Worm (Caenorhabditis elegans): ENCODE results near the gene F57C12.2.

The F57C12.2 gene

DNA sequence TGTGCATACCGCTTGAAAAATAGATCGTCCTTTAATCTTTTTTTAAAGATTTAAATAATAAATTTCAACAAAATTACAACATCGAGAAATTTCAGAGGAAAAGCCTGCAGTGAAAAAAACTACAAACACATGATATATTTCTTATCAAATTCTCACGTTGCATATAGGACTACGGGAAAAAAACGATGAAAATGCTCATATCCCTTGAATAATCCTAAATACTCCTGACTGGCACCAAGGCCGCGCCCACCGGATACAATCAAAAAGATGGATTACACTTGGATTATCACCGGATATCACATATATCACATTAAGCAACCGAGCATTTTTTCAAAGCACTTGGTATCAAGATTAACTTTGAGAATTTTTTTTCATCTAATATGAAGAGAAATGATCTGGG, 37.2 kb downstream of the F57C12.2 start:
- TF ChIP-seq fkh-8 (tag; optimal IDR thresholded peaks at IDR 0.05) (peak; percentile 63), tbx-2 (tag; optimal IDR thresholded peaks at IDR 0.05) (no peak), dsc-1 (tag; optimal IDR thresholded peaks at IDR 0.05) (peak; percentile 32), C16A3.4 (tag; optimal IDR thresholded peaks at IDR 0.05) (no peak)

DNA sequence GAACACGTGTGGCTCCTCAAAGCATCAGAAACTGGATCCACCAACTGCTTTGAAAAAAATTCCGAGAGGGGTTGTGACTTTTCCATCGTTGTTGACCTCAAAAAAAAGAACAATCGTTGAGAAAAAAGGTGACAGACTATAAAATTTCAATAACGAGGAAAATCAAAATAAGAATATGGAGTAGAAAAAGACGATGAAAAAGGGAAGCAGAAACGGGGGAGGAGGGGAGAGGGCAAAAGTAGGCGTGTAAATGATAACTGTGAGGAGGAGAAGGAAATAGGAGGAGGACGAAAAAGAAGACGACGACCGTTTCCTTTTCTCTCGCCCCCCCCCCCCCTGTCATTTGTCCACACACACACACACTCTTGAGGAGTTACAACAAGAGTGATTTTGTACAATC, 44.3 kb downstream of the F57C12.2 start, which contains the start of gene B0310.2:
B0310.2 (minus strand) TSS at position 101 of the 400 bp plus-strand sequence.
- TF ChIP-seq nhr-85 (tag) (peak; percentile 48), F16B12.6 (tag; optimal IDR thresholded peaks at IDR 0.05) (no peak), elt-3 (tag; optimal IDR thresholded peaks at IDR 0.05) (peak in 1 of 6 experiments; percentile 28), blmp-1 (tag; optimal IDR thresholded peaks at IDR 0.05) (peak; percentile 10), ets-5 (GFP tag; IDR thresholded peaks at IDR 0.05) (no peak)

DNA sequence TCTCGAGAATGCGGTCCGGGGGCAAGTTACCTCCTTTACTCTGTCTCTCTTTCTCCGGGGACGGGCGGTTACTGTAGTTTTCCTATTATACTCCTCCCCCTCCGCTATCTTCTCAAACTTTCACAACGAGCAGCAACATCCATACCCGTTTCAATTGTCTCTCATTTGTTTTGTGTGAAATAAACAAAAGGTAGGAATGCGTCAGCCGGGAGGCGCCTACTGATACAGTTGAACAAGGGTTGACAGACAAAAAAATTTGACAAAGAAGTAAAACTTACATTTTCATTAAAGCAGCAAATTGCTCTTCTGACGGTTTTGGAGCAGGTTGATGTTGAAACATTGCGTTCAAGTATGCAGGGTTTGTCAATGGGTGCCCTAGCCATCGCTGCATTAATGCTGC, 46.2 kb downstream of the F57C12.2 start:
- TF ChIP-seq efl-1 (optimal IDR thresholded peaks at IDR 0.05): no peak
- TF ChIP-seq efl-1 (GFP tag; optimal IDR thresholded peaks at IDR 0.05 in 1 of 2): peak in 1 of 2 experiments; percentile 28
- TF ChIP-seq egl-27 (tag; optimal IDR thresholded peaks at IDR 0.05): no peak
- peak; percentile 18 for TF ChIP-seq blmp-1 (tag; optimal IDR thresholded peaks at IDR 0.05)
- no peak for TF ChIP-seq ama-1 (optimal IDR thresholded peaks at IDR 0.05)
- no peak for TF ChIP-seq irx-1 (tag; optimal IDR thresholded peaks at IDR 0.05)
- TF ChIP-seq jun-1 (tag; optimal IDR thresholded peaks at IDR 0.05): no peak
- peak in 1 of 6 experiments; percentile 0 for TF ChIP-seq elt-3 (tag; optimal IDR thresholded peaks at IDR 0.05)
- TF ChIP-seq lsy-2 (tag; optimal IDR thresholded peaks at IDR 0.05): peak in 1 of 2 experiments; percentile 6
- TF ChIP-seq ces-1 (GFP tag; optimal IDR thresholded peaks at IDR 0.05): no peak
- no peak for TF ChIP-seq pax-3 (tag; optimal IDR thresholded peaks at IDR 0.05)
- TF ChIP-seq ceh-8 (GFP tag; optimal IDR thresholded peaks at IDR 0.05): no peak
- no peak for TF ChIP-seq mab-9 (GFP tag; IDR thresholded peaks at IDR 0.05)
- TF ChIP-seq fkh-4 (tag; optimal IDR thresholded peaks at IDR 0.05; ENCODE audit: borderline replicate concordance): no peak
- TF ChIP-seq nhr-77 (tag; optimal IDR thresholded peaks at IDR 0.05): no peak
- TF ChIP-seq nhr-237 (tag; optimal IDR thresholded peaks at IDR 0.05): no peak
- no peak for TF ChIP-seq aha-1 (tag; optimal IDR thresholded peaks at IDR 0.05)
- no peak for TF ChIP-seq ceh-90 (tag; optimal IDR thresholded peaks at IDR 0.05)
- no peak for TF ChIP-seq unc-98 (GFP tag; IDR thresholded peaks at IDR 0.05)
- TF ChIP-seq hlh-17 (GFP tag; optimal IDR thresholded peaks at IDR 0.05; ENCODE audit: borderline replicate concordance): no peak
- TF ChIP-seq zip-4 (GFP tag; optimal IDR thresholded peaks at IDR 0.05): no peak
- no peak for TF ChIP-seq vab-15 (tag; optimal IDR thresholded peaks at IDR 0.05)
- no peak for TF ChIP-seq aly-2 (tag; optimal IDR thresholded peaks at IDR 0.05)
- TF ChIP-seq ets-5 (GFP tag; IDR thresholded peaks at IDR 0.05): no peak
- no peak for TF ChIP-seq nhr-71 (tag; optimal IDR thresholded peaks at IDR 0.05)
- no peak for TF ChIP-seq nhr-47 (tag; optimal IDR thresholded peaks at IDR 0.05)
- no peak for TF ChIP-seq lir-3 (tag; optimal IDR thresholded peaks at IDR 0.05; ENCODE audit: poor library complexity)
- TF ChIP-seq pqm-1 (tag; optimal IDR thresholded peaks at IDR 0.05): no peak
- no peak for TF ChIP-seq alr-1 (tag; optimal IDR thresholded peaks at IDR 0.05; ENCODE audit: borderline replicate concordance)
- TF ChIP-seq lin-39 (tag; optimal IDR thresholded peaks at IDR 0.05): no peak
- TF ChIP-seq ceh-63 (GFP tag; optimal IDR thresholded peaks at IDR 0.05): no peak

DNA sequence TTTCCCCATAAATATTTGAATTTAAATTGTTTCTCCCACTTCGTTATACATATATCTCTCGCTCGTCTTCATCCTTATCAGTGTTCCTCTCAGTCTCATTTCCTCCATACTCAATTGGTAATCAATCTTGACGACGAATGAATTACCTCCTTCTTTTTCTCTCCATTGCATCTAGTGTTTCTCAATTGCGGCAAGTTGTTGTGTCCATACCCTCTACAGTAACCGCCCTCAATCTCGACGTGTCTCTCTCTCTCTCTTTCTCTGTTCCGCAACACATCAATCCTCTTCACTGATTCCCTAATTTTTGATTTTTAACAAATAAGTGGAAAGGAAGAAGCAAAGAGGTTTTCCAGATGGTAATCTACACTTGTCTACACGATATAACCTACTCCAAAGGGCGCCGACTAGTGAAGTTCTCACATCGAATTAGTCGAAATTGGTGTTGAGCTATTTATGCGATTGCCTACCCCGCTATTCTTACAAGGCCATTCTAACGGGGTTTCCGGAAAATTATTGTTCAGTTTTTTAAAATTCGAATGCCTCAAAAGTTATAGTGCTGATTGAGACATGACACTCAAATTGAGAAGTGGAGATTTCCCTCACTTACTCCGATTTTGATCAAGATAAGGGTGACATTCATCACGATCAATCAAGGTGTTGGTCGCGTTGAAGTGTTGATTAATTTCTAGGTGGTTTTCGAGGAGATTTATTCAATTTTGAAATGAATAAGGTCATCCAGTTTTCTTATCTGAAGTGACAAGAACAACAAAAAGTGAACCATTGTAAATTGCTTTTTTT, 46.9 kb downstream of the F57C12.2 start:
- TF ChIP-seq ces-1 (GFP tag; optimal IDR thresholded peaks at IDR 0.05) (no peak), lsy-2 (tag; optimal IDR thresholded peaks at IDR 0.05) (peak in 1 of 2 experiments; percentile 68), ceh-63 (GFP tag; optimal IDR thresholded peaks at IDR 0.05) (no peak), nhr-90 (tag; optimal IDR thresholded peaks at IDR 0.05; ENCODE audit: poor library complexity) (peak; percentile 11), unc-130 (tag; optimal IDR thresholded peaks at IDR 0.05) (peak; percentile 3), lin-14 (GFP tag; optimal IDR thresholded peaks at IDR 0.05) (peak; percentile 40), rnt-1 (tag; optimal IDR thresholded peaks at IDR 0.05) (peak; percentile 36), elt-3 (tag; optimal IDR thresholded peaks at IDR 0.05) (peak in 4 of 6 experiments; percentile 60 to 89 (median 87)), snu-23 (GFP tag; optimal IDR thresholded peaks at IDR 0.05) (peak; percentile 15), pag-3 (tag; optimal IDR thresholded peaks at IDR 0.05; ENCODE audit: borderline replicate concordance, insufficient read depth) (peak; percentile 17), efl-1 (optimal IDR thresholded peaks at IDR 0.05) (no peak), efl-1 (GFP tag; optimal IDR thresholded peaks at IDR 0.05 in 1 of 2) (peak in 1 of 2 experiments; percentile 78), nhr-77 (tag; optimal IDR thresholded peaks at IDR 0.05) (no peak), nhr-237 (tag; optimal IDR thresholded peaks at IDR 0.05) (no peak), elt-2 (tag; optimal IDR thresholded peaks at IDR 0.05) (no peak), nhr-20 (tag; optimal IDR thresholded peaks at IDR 0.05) (no peak), zag-1 (tag; optimal IDR thresholded peaks at IDR 0.05) (no peak)

All from whole organism, L1 larva.